Fruit fly (Drosophila melanogaster) whole organism, embryonic: ENCODE measurements around the gene Strip.

Experiments
- Blimp-1 ChIP-seq: fragments of 200-800 bp; sonication (Bioruptor generic); optimal IDR thresholded peaks from 3 replicates; lab custom pipeline; 2018; ENCODE audit warnings: missing biosample characterization, missing genetic modification characterization, mild to moderate bottlenecking, moderate library complexity, missing genetic modification reagents
- CG11398 ChIP-seq: fragments of 200-800 bp; sonication (Bioruptor generic); optimal IDR thresholded peaks from 2 replicates; lab custom pipeline; 2016; ENCODE audit warnings: missing biosample characterization, missing genetic modification characterization
- CG11504 ChIP-seq: fragments of 200-800 bp; sonication (Bioruptor generic); optimal IDR thresholded peaks from 3 replicates; lab custom pipeline; 2019; ENCODE audit warnings: missing biosample characterization, mild to moderate bottlenecking, missing genetic modification characterization, moderate library complexity
- CG2678 ChIP-seq: fragments of 200-800 bp; sonication (Bioruptor generic); optimal IDR thresholded peaks from 3 replicates; lab custom pipeline; 2019; ENCODE audit warnings: missing biosample characterization, mild to moderate bottlenecking, missing genetic modification characterization, moderate library complexity
- CG3995 ChIP-seq: fragments of 200-800 bp; sonication (Bioruptor generic); optimal IDR thresholded peaks from 3 replicates; lab custom pipeline; 2016; ENCODE audit warnings: missing biosample characterization, missing genetic modification characterization
- CG8281 ChIP-seq: fragments of 200-800 bp; sonication (Bioruptor generic); optimal IDR thresholded peaks from 2 replicates; lab custom pipeline; 2018; ENCODE audit warnings: missing biosample characterization, mild to moderate bottlenecking, missing genetic modification characterization, moderate library complexity
- CG8359 ChIP-seq: fragments of 200-800 bp; sonication (Bioruptor generic); optimal IDR thresholded peaks from 2 replicates; lab custom pipeline; 2017; ENCODE audit warnings: missing biosample characterization, mild to moderate bottlenecking, missing genetic modification characterization, borderline replicate concordance
- Sox102F ChIP-seq: fragments of 200-800 bp; sonication (Bioruptor generic); optimal IDR thresholded peaks from 2 replicates; lab custom pipeline; 2018; ENCODE audit warnings: missing biosample characterization, mild to moderate bottlenecking, missing genetic modification characterization, moderate library complexity
- dmrt99B ChIP-seq: fragments of 200-800 bp; sonication (Bioruptor generic); optimal IDR thresholded peaks from 2 replicates; lab custom pipeline; 2018; ENCODE audit warnings: missing biosample characterization, mild to moderate bottlenecking, missing genetic modification characterization, moderate library complexity
- gem ChIP-seq: fragments of 200-800 bp; sonication (Bioruptor generic); optimal IDR thresholded peaks from 2 replicates; lab custom pipeline; 2019; ENCODE audit warnings: missing biosample characterization, mild to moderate bottlenecking, missing genetic modification characterization, moderate library complexity
- klu ChIP-seq: fragments of 200-800 bp; sonication (Bioruptor generic); IDR thresholded peaks from 2 replicates; pipeline ENCODE4 v1.3.6; 2022; ENCODE audit warnings: missing biosample characterization, missing genetic modification characterization
- oc ChIP-seq: fragments of 200-800 bp; sonication (Bioruptor generic); optimal IDR thresholded peaks from 2 replicates; lab custom pipeline; 2018; ENCODE audit warnings: missing biosample characterization, mild to moderate bottlenecking, missing genetic modification characterization, moderate library complexity
- phol ChIP-seq: fragments of 200-800 bp; sonication (Bioruptor generic); optimal IDR thresholded peaks from 3 replicates; lab custom pipeline; 2018; ENCODE audit warnings: missing biosample characterization, mild to moderate bottlenecking, missing genetic modification characterization, moderate library complexity
- sens ChIP-seq: fragments of 200-800 bp; sonication (Bioruptor generic); peaks from one replicate; lab custom pipeline; 2016; ENCODE audit warnings: missing biosample characterization, missing genetic modification characterization
- slbo ChIP-seq: fragments of 200-800 bp; sonication (Bioruptor generic); IDR thresholded peaks from 2 replicates; pipeline ENCODE4 v1.3.6; 2022; ENCODE audit warnings: missing biosample characterization, missing genetic modification characterization

Gene Strip

DNA sequence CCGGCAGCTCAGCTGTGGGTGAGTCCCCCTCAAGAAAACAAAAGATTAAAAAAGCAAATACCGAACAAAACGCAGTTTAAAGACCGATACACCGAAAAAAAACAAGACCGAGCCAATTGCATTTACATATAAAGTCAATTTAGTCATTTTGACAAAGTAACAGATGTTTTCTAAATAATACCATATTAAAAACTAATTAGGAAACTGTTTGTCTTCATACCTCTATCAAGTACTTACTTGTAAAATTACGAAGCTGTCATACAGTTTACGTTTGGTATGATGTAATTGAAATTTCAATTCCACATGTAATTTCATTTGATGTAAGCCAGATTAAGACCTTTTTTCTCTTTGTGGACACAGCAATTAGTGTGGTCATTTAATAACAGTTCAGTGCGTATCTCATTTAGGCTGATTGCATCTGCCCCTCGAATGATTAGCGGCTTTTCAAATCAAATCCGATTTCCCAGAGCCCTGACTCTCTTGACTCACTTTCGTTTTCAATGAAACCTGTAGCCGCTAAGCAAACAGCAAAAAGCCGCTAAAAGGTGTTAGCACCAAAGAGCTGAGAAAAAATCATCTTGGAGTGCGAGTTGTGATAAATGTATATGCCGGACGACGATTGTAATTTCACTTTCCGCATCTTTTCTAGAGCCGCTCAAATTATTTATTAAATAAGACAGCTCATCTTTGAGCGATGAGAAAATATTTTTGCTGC, 54.1 kb downstream of the Strip start:
- TF ChIP-seq Blimp-1 (GFP tag; lab: Kevin White, UChicago) = peak; percentile 92
- TF ChIP-seq CG8359 (GFP tag; lab: Kevin White, UChicago) = no peak
- peak; percentile 17 for TF ChIP-seq phol
- TF ChIP-seq slbo = no peak
- peak; percentile 37 for TF ChIP-seq Sox102F (GFP tag; lab: Kevin White, UChicago)
- no peak for TF ChIP-seq CG8281 (tag; lab: Kevin White, UChicago)
- TF ChIP-seq CG11398 (GFP tag; lab: Kevin White, UChicago) = no peak
- no peak for TF ChIP-seq CG3995 (GFP tag; lab: Kevin White, UChicago)
- peak; percentile 24 for TF ChIP-seq oc (tag; lab: Kevin White, UChicago)
- TF ChIP-seq klu (GFP tag; lab: Robert Waterston, UW) = no peak
- TF ChIP-seq CG2678 (tag; lab: Kevin White, UChicago) = peak; percentile 2
- peak; percentile 70 for TF ChIP-seq sens (GFP tag; lab: Kevin White, UChicago)
- TF ChIP-seq gem (tag; lab: Kevin White, UChicago) = peak; percentile 16
- peak; percentile 13 for TF ChIP-seq dmrt99B (tag; lab: Kevin White, UChicago)
- no peak for TF ChIP-seq CG11504 (tag; lab: Kevin White, UChicago)
